Worm (Caenorhabditis elegans) whole organism, young adult: ENCODE results near the gene nhr-270.

Experiments used
- B0261.1 ChIP-seq: sonication (generic microtip); optimal IDR thresholded peaks from 2 replicates; lab custom pipeline; 2016; ENCODE audit warnings: mild to moderate bottlenecking, missing genetic modification characterization, moderate library complexity, missing compliant biosample characterization
- C17E4.6 ChIP-seq: fragments of 200-800 bp; sonication (Bioruptor generic); IDR thresholded peaks from 2 replicates; pipeline ENCODE4 v1.3.6; 2022; ENCODE audit warnings: missing genetic modification reagents, missing genetic modification characterization, missing compliant biosample characterization
- D2030.7 ChIP-seq: fragments of 200-800 bp; sonication (Bioruptor generic); IDR thresholded peaks from 2 replicates; pipeline ENCODE4 v1.3.6; 2022; ENCODE audit warnings: missing genetic modification reagents, missing genetic modification characterization, missing compliant biosample characterization
- F22D6.2 ChIP-seq: sonication (generic microtip); optimal IDR thresholded peaks from 2 replicates; lab custom pipeline; 2016; ENCODE audit warnings: mild to moderate bottlenecking, missing genetic modification characterization, missing compliant biosample characterization
- F52B5.7 ChIP-seq: sonication (generic microtip); optimal IDR thresholded peaks from 2 replicates; lab custom pipeline; 2016; ENCODE audit warnings: mild to moderate bottlenecking, missing genetic modification characterization, missing compliant biosample characterization
- K11D2.4 ChIP-seq: fragments of 200-800 bp; sonication (Bioruptor generic); IDR thresholded peaks from 2 replicates; pipeline ENCODE4 v1.3.6; 2022; ENCODE audit warnings: missing genetic modification reagents, missing genetic modification characterization, missing compliant biosample characterization
- K12H6.12 ChIP-seq: fragments of 200-800 bp; sonication (Bioruptor generic); optimal IDR thresholded peaks from 2 replicates; lab custom pipeline; 2018; ENCODE audit warnings: mild to moderate bottlenecking, missing genetic modification characterization, missing compliant biosample characterization
- Y95B8A.8 ChIP-seq: fragments of 200-800 bp; sonication (Bioruptor generic); IDR thresholded peaks from 2 replicates; pipeline ENCODE4 v1.3.6; 2022; ENCODE audit warnings: missing genetic modification reagents, missing genetic modification characterization, missing compliant biosample characterization
- akir-1 ChIP-seq: fragments of 200-800 bp; sonication (Bioruptor generic); optimal IDR thresholded peaks from 2 replicates; lab custom pipeline; 2018; ENCODE audit warnings: mild to moderate bottlenecking, missing genetic modification characterization, moderate library complexity, missing compliant biosample characterization
- ama-1 ChIP-seq, 3 experiments: fragments of 150-350 bp in 1 of 3; sonication (generic microtip) in 2 of 3; optimal IDR thresholded peaks; 2 replicates each; lab custom pipeline; 2014 to 2018; ENCODE audit warnings: missing biosample characterization in 2 of 3, missing genetic modification characterization in 2 of 3, missing genetic modification reagents in 2 of 3
- attf-3 ChIP-seq: fragments of 200-800 bp; sonication (Bioruptor generic); conservative IDR thresholded peaks from 2 replicates; pipeline ENCODE4 v1.3.6; 2022; ENCODE audit warnings: missing genetic modification reagents, missing genetic modification characterization, missing compliant biosample characterization
- attf-5 ChIP-seq: fragments of 200-800 bp; sonication (Bioruptor generic); optimal IDR thresholded peaks from 2 replicates; lab custom pipeline; 2018; ENCODE audit warnings: mild to moderate bottlenecking, missing genetic modification characterization, missing compliant biosample characterization
- attf-6 ChIP-seq: fragments of 200-800 bp; sonication (Bioruptor generic); IDR thresholded peaks from 2 replicates; pipeline ENCODE4 v1.3.6; 2022; ENCODE audit warnings: missing genetic modification reagents, missing genetic modification characterization, missing compliant biosample characterization
- bed-1 ChIP-seq: fragments of 200-800 bp; sonication (Bioruptor generic); IDR thresholded peaks from 2 replicates; pipeline ENCODE4 v1.3.6; 2022; ENCODE audit warnings: missing genetic modification reagents, missing genetic modification characterization, missing compliant biosample characterization
- bed-2 ChIP-seq: fragments of 200-800 bp; sonication (Bioruptor generic); IDR thresholded peaks from 2 replicates; pipeline ENCODE4 v1.3.6; 2022; ENCODE audit warnings: missing genetic modification reagents, missing genetic modification characterization, missing compliant biosample characterization
- ceh-91 ChIP-seq: fragments of 200-800 bp; sonication (Bioruptor generic); IDR thresholded peaks from 2 replicates; pipeline ENCODE4 v1.3.6; 2022; ENCODE audit warnings: missing genetic modification reagents, missing genetic modification characterization, missing compliant biosample characterization
- efl-1 ChIP-seq: fragments of 150-350 bp; optimal IDR thresholded peaks from 2 replicates; lab custom pipeline; 2014; ENCODE audit warnings: missing biosample characterization, missing genetic modification reagents, missing genetic modification characterization
- egl-18 ChIP-seq: fragments of 200-800 bp; sonication (Bioruptor generic); IDR thresholded peaks from 2 replicates; pipeline ENCODE4 v1.3.6; 2022; ENCODE audit warnings: missing genetic modification reagents, missing genetic modification characterization, missing compliant biosample characterization
- egrh-3 ChIP-seq: fragments of 200-800 bp; sonication (Bioruptor generic); IDR thresholded peaks from 2 replicates; pipeline ENCODE4 v1.3.6; 2022; ENCODE audit warnings: missing genetic modification reagents, missing genetic modification characterization, missing compliant biosample characterization
- gei-17 ChIP-seq: fragments of 200-800 bp; sonication (Bioruptor generic); optimal IDR thresholded peaks from 2 replicates; lab custom pipeline; 2018; ENCODE audit warnings: mild to moderate bottlenecking, missing genetic modification characterization, missing compliant biosample characterization
- him-1 ChIP-seq: sonication (generic microtip); optimal IDR thresholded peaks from 2 replicates; lab custom pipeline; 2016; ENCODE audit warnings: missing genotype, missing genetic modification reagents, missing genetic modification characterization, missing compliant biosample characterization
- hlh-26 ChIP-seq: fragments of 200-800 bp; sonication (Bioruptor generic); conservative IDR thresholded peaks from 2 replicates; pipeline ENCODE4 v1.3.6; 2022; ENCODE audit warnings: missing genetic modification reagents, missing genetic modification characterization, missing compliant biosample characterization
- hmg-1.2 ChIP-seq: fragments of 200-800 bp; sonication (Bioruptor generic); IDR thresholded peaks from 2 replicates; pipeline ENCODE4 v1.3.6; 2022; ENCODE audit warnings: missing genetic modification reagents, missing genetic modification characterization, missing compliant biosample characterization
- hrde-1 ChIP-seq: sonication (generic microtip); optimal IDR thresholded peaks from 2 replicates; lab custom pipeline; 2016; ENCODE audit warnings: missing genetic modification characterization, mild to moderate bottlenecking, missing compliant biosample characterization, moderate library complexity, missing genotype, missing genetic modification reagents, borderline replicate concordance
- let-526 ChIP-seq: fragments of 200-800 bp; sonication (Bioruptor generic); IDR thresholded peaks from 2 replicates; pipeline ENCODE4 v1.3.6; 2022; ENCODE audit warnings: missing genetic modification reagents, missing genetic modification characterization, missing compliant biosample characterization
- let-607 ChIP-seq, 2 experiments: fragments of 200-800 bp in 1 of 2; sonication (Bioruptor generic) in 1 of 2; sonication (generic microtip) in 1 of 2; optimal IDR thresholded peaks; 2 replicates each; lab custom pipeline; 2016 to 2018; ENCODE audit warnings: mild to moderate bottlenecking in 2 of 2, missing compliant biosample characterization in 2 of 2, missing genetic modification characterization in 2 of 2, moderate library complexity in 2 of 2, missing genotype in 1 of 2
- lin-35 ChIP-seq, 3 experiments: fragments of 150-350 bp in 2 of 3; sonication (generic microtip) in 1 of 3; optimal IDR thresholded peaks; 2 replicates each; lab custom pipeline; 2014 to 2018; ENCODE audit warnings: missing biosample characterization in 3 of 3, missing genetic modification characterization in 3 of 3, missing genetic modification reagents in 3 of 3
- lin-40 ChIP-seq: sonication (generic microtip); optimal IDR thresholded peaks from 2 replicates; lab custom pipeline; 2016; ENCODE audit warnings: missing genetic modification characterization, mild to moderate bottlenecking, missing compliant biosample characterization, missing genotype, missing genetic modification reagents
- lin-54 ChIP-seq: fragments of 200-800 bp; sonication (Bioruptor generic); optimal IDR thresholded peaks from 2 replicates; lab custom pipeline; 2018; ENCODE audit warnings: mild to moderate bottlenecking, missing genetic modification characterization, missing compliant biosample characterization
- lir-1 ChIP-seq: fragments of 200-800 bp; sonication (Bioruptor generic); conservative IDR thresholded peaks from 2 replicates; pipeline ENCODE4 v1.3.6; 2022; ENCODE audit warnings: missing genetic modification reagents, missing genetic modification characterization, missing compliant biosample characterization
- mes-4 ChIP-seq: sonication (generic microtip); optimal IDR thresholded peaks from 2 replicates; lab custom pipeline; 2016; ENCODE audit warnings: missing genotype, missing genetic modification characterization, missing compliant biosample characterization
- mxl-1 ChIP-seq: sonication (generic microtip); optimal IDR thresholded peaks from 2 replicates; lab custom pipeline; 2016; ENCODE audit warnings: missing genetic modification characterization, missing compliant biosample characterization
- nhr-27 ChIP-seq: fragments of 200-800 bp; sonication (Bioruptor generic); optimal IDR thresholded peaks from 2 replicates; lab custom pipeline; 2018; ENCODE audit warnings: mild to moderate bottlenecking, missing genetic modification characterization, moderate library complexity, missing compliant biosample characterization
- nhr-90 ChIP-seq: sonication (generic microtip); optimal IDR thresholded peaks from 2 replicates; lab custom pipeline; 2016; ENCODE audit warnings: missing genotype, mild to moderate bottlenecking, missing genetic modification characterization, missing compliant biosample characterization
- pha-4 ChIP-seq: fragments of 150-350 bp; sonication (generic microtip); optimal IDR thresholded peaks from 2 replicates; lab custom pipeline; 2014; ENCODE audit warnings: missing biosample characterization, missing genetic modification reagents, missing genetic modification characterization
- rpc-1 ChIP-seq, 2 experiments: fragments of 150-350 bp in 1 of 2; sonication (generic microtip) in 1 of 2; optimal IDR thresholded peaks; 2 replicates each; lab custom pipeline; 2014 to 2018; ENCODE audit warnings: missing biosample characterization in 1 of 2, missing genetic modification characterization in 1 of 2, missing genetic modification reagents in 1 of 2, missing genotype in 1 of 2
- snpc-3.4 ChIP-seq: sonication (generic microtip); optimal IDR thresholded peaks from 2 replicates; lab custom pipeline; 2017; ENCODE audit warnings: missing genetic modification characterization, mild to moderate bottlenecking, missing compliant biosample characterization, antibody characterized with exemption, moderate library complexity, missing genotype, missing genetic modification reagents
- ztf-28 ChIP-seq: fragments of 200-800 bp; sonication (Bioruptor generic); IDR thresholded peaks from 2 replicates; pipeline ENCODE4 v1.3.6; 2022; ENCODE audit warnings: missing genetic modification reagents, missing genetic modification characterization, missing compliant biosample characterization

nhr-270 gene

DNA sequence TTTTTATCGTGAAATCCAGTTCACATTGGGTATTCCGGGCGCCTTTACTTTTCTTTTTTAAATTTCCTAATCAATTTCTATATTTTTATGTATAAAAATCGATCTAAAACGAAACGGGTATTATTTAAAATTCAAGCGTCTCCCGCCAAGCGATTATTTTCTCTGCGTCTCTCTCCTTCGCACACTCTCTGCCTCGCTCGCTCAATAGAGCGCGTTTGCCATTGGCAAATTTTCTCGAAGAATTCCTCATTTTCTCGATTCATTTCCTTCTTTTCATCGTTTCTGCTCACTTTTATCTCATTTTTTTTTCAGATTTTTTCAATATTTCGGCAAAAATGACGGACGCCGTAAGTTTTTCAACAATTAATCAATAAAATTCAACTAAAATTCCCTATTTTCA, 31.3 kb downstream of the nhr-270 start, which contains the start of gene sti-1 (continued):
- TF ChIP-seq snpc-3.4 (tag; lab: Kevin White, UChicago) (peak; percentile 55), bed-1 (GFP tag; lab: Robert Waterston, UW) (no peak), ztf-28 (GFP tag; lab: Robert Waterston, UW) (no peak), F52B5.7 (tag; lab: Kevin White, UChicago) (no peak), let-607 (tag; optimal IDR thresholded peaks at IDR 0.05; lab: Kevin White, UChicago) (no peak), F22D6.2 (tag; lab: Kevin White, UChicago) (no peak), lin-35 (GFP tag; optimal IDR thresholded peaks at IDR 0.05; lab: Kevin White, UChicago) (peak; percentile 39 to 85 (median 72)), B0261.1 (tag; lab: Kevin White, UChicago) (no peak), lin-40 (peak; percentile 78), ceh-91 (GFP tag; lab: Robert Waterston, UW) (peak; percentile 47), hmg-1.2 (GFP tag; lab: Robert Waterston, UW) (peak; percentile 99)

DNA sequence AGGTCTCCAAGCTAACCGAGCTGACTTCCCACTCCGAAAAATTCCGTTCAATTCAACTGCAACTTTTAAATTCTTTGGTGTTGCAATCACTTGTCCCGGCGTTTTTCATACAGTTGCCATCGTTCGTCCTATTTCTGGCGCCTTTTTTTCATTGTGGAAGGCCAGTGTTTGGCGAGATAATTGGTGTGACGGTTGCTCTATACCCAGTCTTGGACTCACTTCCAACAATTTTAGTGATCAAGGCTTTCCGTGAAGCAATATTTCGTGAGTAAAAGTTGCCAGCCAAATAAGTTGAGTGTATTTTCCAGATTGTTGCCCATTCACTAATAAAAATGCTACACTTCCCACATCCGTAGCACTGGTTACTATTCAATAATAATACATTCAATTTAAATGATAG, 32.3 kb downstream of the nhr-270 start:
- TF ChIP-seq egl-18 (GFP tag; lab: Robert Waterston, UW), result no peak
- no peak for TF ChIP-seq akir-1
- TF ChIP-seq efl-1 (GFP tag; lab: Kevin White, UChicago), result no peak
- no peak for TF ChIP-seq D2030.7 (GFP tag; lab: Robert Waterston, UW)
- no peak for TF ChIP-seq gei-17 (GFP tag; lab: Kevin White, UChicago)
- no peak for TF ChIP-seq mxl-1 (tag; lab: Kevin White, UChicago)
- TF ChIP-seq rpc-1 (optimal IDR thresholded peaks at IDR 0.05; lab: Kevin White, UChicago), result no peak
- no peak for TF ChIP-seq rpc-1 (tag; optimal IDR thresholded peaks at IDR 0.05; lab: Kevin White, UChicago)
- no peak for TF ChIP-seq K11D2.4 (GFP tag; lab: Robert Waterston, UW)
- TF ChIP-seq lin-40, result no peak
- no peak for TF ChIP-seq pha-4 (tag; lab: Kevin White, UChicago)
- TF ChIP-seq egrh-3 (GFP tag; lab: Robert Waterston, UW), result no peak

ce11 chrV:764732-765131, 39.8 kb downstream of the nhr-270 start, which contains the start of gene str-238:
str-238 (plus strand) TSS chrV:765032.
- no peak for TF ChIP-seq hrde-1
- no peak for TF ChIP-seq lin-54 (GFP tag; lab: Kevin White, UChicago)
- TF ChIP-seq C17E4.6, result no peak
- TF ChIP-seq Y95B8A.8 (GFP tag; lab: Robert Waterston, UW), result no peak
- TF ChIP-seq mes-4, result no peak
- no peak for TF ChIP-seq attf-6 (GFP tag; lab: Robert Waterston, UW)
- TF ChIP-seq egl-18 (GFP tag; lab: Robert Waterston, UW), result no peak
- no peak for TF ChIP-seq ama-1 (optimal IDR thresholded peaks at IDR 0.05; lab: Kevin White, UChicago)
- no peak for TF ChIP-seq ama-1 (GFP tag; optimal IDR thresholded peaks at IDR 0.05; lab: Kevin White, UChicago)
- no peak for TF ChIP-seq hlh-26 (GFP tag; lab: Robert Waterston, UW)
- TF ChIP-seq let-526, result no peak
- TF ChIP-seq akir-1, result no peak
- no peak for TF ChIP-seq attf-5 (GFP tag; lab: Kevin White, UChicago)
- TF ChIP-seq him-1 (tag; lab: Kevin White, UChicago), result no peak
- TF ChIP-seq nhr-90 (tag; lab: Kevin White, UChicago), result no peak
- TF ChIP-seq lir-1 (GFP tag; lab: Robert Waterston, UW), result no peak
- TF ChIP-seq bed-2 (GFP tag; lab: Robert Waterston, UW), result no peak
- no peak for TF ChIP-seq nhr-27 (tag; lab: Kevin White, UChicago)
- no peak for TF ChIP-seq K12H6.12 (tag; lab: Kevin White, UChicago)
- no peak for TF ChIP-seq attf-3
